Fruit fly (Drosophila melanogaster) whole organism, prepupa: ENCODE measurements around the gene CG1812.

Experiments
- Blimp-1 ChIP-seq: fragments of 200-800 bp; sonication (Bioruptor generic); optimal IDR thresholded peaks from 3 replicates; lab custom pipeline; 2017; ENCODE audit warnings: missing biosample characterization, missing genetic modification characterization, mild to moderate bottlenecking, moderate library complexity, missing genetic modification reagents
- CG10631 ChIP-seq: fragments of 200-800 bp; sonication (Bioruptor generic); optimal IDR thresholded peaks from 2 replicates; lab custom pipeline; 2016; ENCODE audit warnings: missing biosample characterization, missing genetic modification characterization
- CG10669 ChIP-seq: fragments of 200-800 bp; sonication (Bioruptor generic); optimal IDR thresholded peaks from 3 replicates; lab custom pipeline; 2018; ENCODE audit warnings: missing biosample characterization, mild to moderate bottlenecking, missing genetic modification characterization, moderate library complexity
- CG11762 ChIP-seq: fragments of 200-800 bp; sonication (Bioruptor generic); optimal IDR thresholded peaks from 3 replicates; lab custom pipeline; 2016; ENCODE audit warnings: missing biosample characterization, missing genetic modification characterization; ENCODE audit not compliant: insufficient read depth
- CG11902 ChIP-seq: fragments of 200-800 bp; sonication (Bioruptor generic); optimal IDR thresholded peaks from 3 replicates; lab custom pipeline; 2016; ENCODE audit warnings: missing biosample characterization, missing genetic modification characterization
- CG1621 ChIP-seq: fragments of 200-800 bp; sonication (Bioruptor generic); optimal IDR thresholded peaks from 3 replicates; lab custom pipeline; 2018; ENCODE audit warnings: missing biosample characterization, mild to moderate bottlenecking, missing genetic modification characterization
- CG16779 ChIP-seq: fragments of 200-800 bp; sonication (Bioruptor generic); optimal IDR thresholded peaks from 3 replicates; lab custom pipeline; 2017; ENCODE audit warnings: missing biosample characterization, mild to moderate bottlenecking, missing genetic modification characterization
- CG31627 ChIP-seq: fragments of 200-800 bp; sonication (Bioruptor generic); optimal IDR thresholded peaks from 3 replicates; lab custom pipeline; 2016; ENCODE audit warnings: missing biosample characterization, missing genetic modification characterization
- CG32006 ChIP-seq: fragments of 200-800 bp; sonication (Bioruptor generic); optimal IDR thresholded peaks from 3 replicates; lab custom pipeline; 2017; ENCODE audit warnings: missing biosample characterization, mild to moderate bottlenecking, missing genetic modification characterization
- CG34406 ChIP-seq: fragments of 200-800 bp; sonication (Bioruptor generic); optimal IDR thresholded peaks from 3 replicates; lab custom pipeline; 2016; ENCODE audit warnings: missing biosample characterization, missing genetic modification characterization
- CG3919 ChIP-seq: fragments of 200-800 bp; sonication (Bioruptor generic); optimal IDR thresholded peaks from 3 replicates; lab custom pipeline; 2016; ENCODE audit warnings: missing biosample characterization, missing genetic modification characterization
- CG6163 ChIP-seq: fragments of 200-800 bp; sonication (Bioruptor generic); IDR thresholded peaks from 3 replicates; pipeline ENCODE4 v1.3.6; 2022; ENCODE audit warnings: missing biosample characterization, missing genetic modification characterization
- CG6276 ChIP-seq: fragments of 200-800 bp; sonication (Bioruptor generic); optimal IDR thresholded peaks from 2 replicates; lab custom pipeline; 2017; ENCODE audit warnings: missing biosample characterization, mild to moderate bottlenecking, missing genetic modification characterization
- CG6854 ChIP-seq: fragments of 200-800 bp; sonication (Bioruptor generic); optimal IDR thresholded peaks from 2 replicates; lab custom pipeline; 2017; ENCODE audit warnings: missing biosample characterization, mild to moderate bottlenecking, missing genetic modification characterization
- CG7368 ChIP-seq: fragments of 200-800 bp; sonication (Bioruptor generic); optimal IDR thresholded peaks from 3 replicates; lab custom pipeline; 2016; ENCODE audit warnings: missing biosample characterization, missing genetic modification characterization
- CG8119 ChIP-seq: fragments of 200-800 bp; sonication (Bioruptor generic); IDR thresholded peaks from 3 replicates; pipeline ENCODE4 v1.3.6; 2022; ENCODE audit warnings: missing biosample characterization, missing genetic modification characterization
- CG8632 ChIP-seq: fragments of 200-800 bp; sonication (Bioruptor generic); optimal IDR thresholded peaks from 3 replicates; lab custom pipeline; 2016; ENCODE audit warnings: missing biosample characterization, missing genetic modification characterization
- Eip75B ChIP-seq: fragments of 200-800 bp; sonication (Bioruptor generic); optimal IDR thresholded peaks from 3 replicates; lab custom pipeline; 2016; ENCODE audit warnings: missing biosample characterization, missing genetic modification characterization
- Eip78C ChIP-seq: fragments of 200-800 bp; sonication (Bioruptor generic); peaks from one replicate; lab custom pipeline; 2016; ENCODE audit warnings: missing biosample characterization, missing genetic modification characterization
- Eip93F ChIP-seq: fragments of 200-800 bp; sonication (Bioruptor generic); optimal IDR thresholded peaks from 2 replicates; lab custom pipeline; 2016; ENCODE audit warnings: missing biosample characterization, mild to moderate bottlenecking, missing genetic modification characterization
- Ets96B ChIP-seq: fragments of 200-800 bp; optimal IDR thresholded peaks from 2 replicates; lab custom pipeline; 2019; ENCODE audit warnings: missing biosample characterization, mild to moderate bottlenecking, missing genetic modification characterization, moderate library complexity
- Gug ChIP-seq: fragments of 200-800 bp; sonication (Bioruptor generic); IDR thresholded peaks from 2 replicates; pipeline ENCODE4 v1.3.6; 2022; ENCODE audit warnings: missing biosample characterization, missing genetic modification characterization
- Hr38 ChIP-seq: sonication (Bioruptor generic); optimal IDR thresholded peaks from 2 replicates; lab custom pipeline; 2016; ENCODE audit warnings: missing biosample characterization, missing genetic modification characterization
- Hr39 ChIP-seq: fragments of 200-800 bp; sonication (Bioruptor generic); optimal IDR thresholded peaks from 2 replicates; lab custom pipeline; 2016; ENCODE audit warnings: missing biosample characterization, missing genetic modification characterization
- Hr4 ChIP-seq: fragments of 200-800 bp; sonication (Bioruptor generic); optimal IDR thresholded peaks from 3 replicates; lab custom pipeline; 2016; ENCODE audit warnings: missing biosample characterization, missing genetic modification characterization
- Lpt ChIP-seq: fragments of 200-800 bp; sonication (Bioruptor generic); optimal IDR thresholded peaks from 3 replicates; lab custom pipeline; 2016; ENCODE audit warnings: missing biosample characterization, missing genetic modification characterization
- OdsH ChIP-seq: fragments of 200-800 bp; sonication (Bioruptor generic); optimal IDR thresholded peaks from 3 replicates; lab custom pipeline; 2016; ENCODE audit warnings: missing biosample characterization, missing genetic modification characterization
- Smox ChIP-seq: fragments of 200-800 bp; sonication (Bioruptor generic); optimal IDR thresholded peaks from 3 replicates; lab custom pipeline; 2016; ENCODE audit warnings: missing biosample characterization, missing genetic modification characterization
- Sox102F ChIP-seq: fragments of 200-800 bp; sonication (Bioruptor generic); optimal IDR thresholded peaks from 2 replicates; lab custom pipeline; 2016; ENCODE audit warnings: missing biosample characterization, mild to moderate bottlenecking, missing genetic modification characterization
- Sox14 ChIP-seq: fragments of 200-800 bp; sonication (Bioruptor generic); optimal IDR thresholded peaks from 3 replicates; lab custom pipeline; 2016; ENCODE audit warnings: missing biosample characterization, missing genetic modification characterization
- Sox15 ChIP-seq: fragments of 200-800 bp; sonication (Bioruptor generic); optimal IDR thresholded peaks from 3 replicates; lab custom pipeline; 2016; ENCODE audit warnings: missing biosample characterization, missing genetic modification characterization
- achi ChIP-seq: fragments of 200-800 bp; sonication (Bioruptor generic); optimal IDR thresholded peaks from 3 replicates; lab custom pipeline; 2016; ENCODE audit warnings: missing biosample characterization, missing genetic modification characterization
- acj6 ChIP-seq: fragments of 200-800 bp; sonication (Bioruptor generic); optimal IDR thresholded peaks from 3 replicates; lab custom pipeline; 2016; ENCODE audit warnings: missing biosample characterization, missing genetic modification characterization
- cyc ChIP-seq: fragments of 200-800 bp; sonication (Bioruptor generic); optimal IDR thresholded peaks from 3 replicates; lab custom pipeline; 2016; ENCODE audit warnings: missing biosample characterization, missing genetic modification characterization
- dac ChIP-seq: fragments of 200-800 bp; sonication (Bioruptor generic); optimal IDR thresholded peaks from 2 replicates; lab custom pipeline; 2017; ENCODE audit warnings: missing biosample characterization, mild to moderate bottlenecking, missing genetic modification characterization
- esn ChIP-seq: fragments of 200-800 bp; sonication (Bioruptor generic); optimal IDR thresholded peaks from 2 replicates; lab custom pipeline; 2016; ENCODE audit warnings: missing biosample characterization, mild to moderate bottlenecking, missing genetic modification characterization, moderate library complexity
- fd59A ChIP-seq: fragments of 200-800 bp; sonication (Bioruptor generic); optimal IDR thresholded peaks from 2 replicates; lab custom pipeline; 2017; ENCODE audit warnings: missing biosample characterization, mild to moderate bottlenecking, missing genetic modification characterization, missing genetic modification reagents
- fd85E ChIP-seq: fragments of 200-800 bp; sonication (Bioruptor generic); optimal IDR thresholded peaks from 3 replicates; lab custom pipeline; 2016; ENCODE audit warnings: missing biosample characterization, missing genetic modification characterization
- fkh ChIP-seq: fragments of 200-800 bp; sonication (Bioruptor generic); optimal IDR thresholded peaks from 3 replicates; lab custom pipeline; 2017; ENCODE audit warnings: missing biosample characterization, mild to moderate bottlenecking, missing genetic modification characterization, moderate library complexity
- net ChIP-seq: fragments of 200-800 bp; sonication (Bioruptor generic); optimal IDR thresholded peaks from 3 replicates; lab custom pipeline; 2016; ENCODE audit warnings: missing biosample characterization, missing genetic modification characterization
- pdm3 ChIP-seq: fragments of 200-800 bp; sonication (Bioruptor generic); optimal IDR thresholded peaks from 3 replicates; lab custom pipeline; 2016; ENCODE audit warnings: missing biosample characterization, missing genetic modification characterization
- spab ChIP-seq: fragments of 200-800 bp; sonication (Bioruptor generic); optimal IDR thresholded peaks from 2 replicates; lab custom pipeline; 2017; ENCODE audit warnings: missing biosample characterization, mild to moderate bottlenecking, missing genetic modification characterization, missing genetic modification reagents
- ss ChIP-seq, 2 experiments: fragments of 200-800 bp; sonication (Bioruptor generic); optimal IDR thresholded peaks; 2 replicates in 1 of 2; 3 replicates in 1 of 2; lab custom pipeline; 2017 to 2018; ENCODE audit warnings: mild to moderate bottlenecking in 2 of 2, missing biosample characterization in 2 of 2, missing genetic modification characterization in 2 of 2, moderate library complexity in 1 of 2
- svp ChIP-seq: fragments of 200-800 bp; sonication (Bioruptor generic); peaks from one replicate; lab custom pipeline; 2016; ENCODE audit warnings: missing biosample characterization, missing genetic modification characterization
- topi ChIP-seq: fragments of 200-800 bp; sonication (Bioruptor generic); optimal IDR thresholded peaks from 3 replicates; lab custom pipeline; 2016; ENCODE audit warnings: missing biosample characterization, missing genetic modification characterization
- vri ChIP-seq: fragments of 200-800 bp; sonication (Bioruptor generic); optimal IDR thresholded peaks from 3 replicates; lab custom pipeline; 2016; ENCODE audit warnings: missing biosample characterization, mild to moderate bottlenecking, missing genetic modification characterization

Gene CG1812

dm6 chrX:20480382-20480781, 31.0 kb upstream of the CG1812 start (continued):
- TF ChIP-seq Hr39 (GFP tag; lab: Kevin White, UChicago) = peak; percentile 83
- no peak for TF ChIP-seq Blimp-1 (GFP tag; lab: Kevin White, UChicago)
- no peak for TF ChIP-seq CG16779 (tag; lab: Kevin White, UChicago)
- peak; percentile 61 for TF ChIP-seq Sox15
- TF ChIP-seq CG7368 = peak; percentile 67
- TF ChIP-seq OdsH (GFP tag; lab: Kevin White, UChicago) = peak; percentile 80
- TF ChIP-seq CG6163 (GFP tag; lab: Robert Waterston, UW) = peak; percentile 87
- TF ChIP-seq CG8632 (GFP tag; lab: Kevin White, UChicago) = peak; percentile 73
- peak; percentile 48 for TF ChIP-seq CG11902 (GFP tag; lab: Kevin White, UChicago)
- TF ChIP-seq CG3919 (GFP tag; lab: Kevin White, UChicago) = no peak
- peak; percentile 74 for TF ChIP-seq Lpt (GFP tag; lab: Kevin White, UChicago)
- TF ChIP-seq Gug (GFP tag; lab: Robert Waterston, UW) = peak; percentile 39; the same call in 1 of the 2 replicates
- TF ChIP-seq CG34406 (GFP tag; lab: Kevin White, UChicago) = peak; percentile 75
- TF ChIP-seq Eip78C = peak; percentile 87
- TF ChIP-seq Smox = peak; percentile 79
- TF ChIP-seq Sox102F (GFP tag; lab: Kevin White, UChicago) = peak; percentile 84
- TF ChIP-seq CG10669 = no peak
- TF ChIP-seq dac (GFP tag; lab: Kevin White, UChicago) = peak; percentile 71
- peak; percentile 19 for TF ChIP-seq fd59A (GFP tag; lab: Kevin White, UChicago)
- TF ChIP-seq esn (GFP tag; lab: Kevin White, UChicago) = peak; percentile 79
- TF ChIP-seq Hr38 = no peak
- TF ChIP-seq Hr4 (GFP tag; lab: Kevin White, UChicago) = peak; percentile 84
- TF ChIP-seq ss (GFP tag; optimal IDR thresholded peaks at IDR 0.05; lab: Kevin White, UChicago) = no peak
- TF ChIP-seq Eip75B (GFP tag; lab: Kevin White, UChicago) = no peak

- TF ChIP-seq vri (GFP tag; lab: Kevin White, UChicago) = peak; percentile 65
- no peak for TF ChIP-seq CG11762 (GFP tag; lab: Kevin White, UChicago)
- peak; percentile 84 for TF ChIP-seq svp (GFP tag; lab: Kevin White, UChicago)
- TF ChIP-seq fkh (GFP tag; lab: Kevin White, UChicago) = peak; percentile 44
- no peak for TF ChIP-seq Eip75B (GFP tag; lab: Kevin White, UChicago)
- TF ChIP-seq Smox = no peak
- TF ChIP-seq pdm3 (GFP tag; lab: Kevin White, UChicago) = no peak
- TF ChIP-seq CG6854 = no peak
- no peak for TF ChIP-seq Lpt (GFP tag; lab: Kevin White, UChicago)
- no peak for TF ChIP-seq CG6276 (GFP tag; lab: Kevin White, UChicago)
- no peak for TF ChIP-seq fd85E
- peak; percentile 84 for TF ChIP-seq Eip93F
- no peak for TF ChIP-seq Hr4 (GFP tag; lab: Kevin White, UChicago)
- TF ChIP-seq Eip78C = peak; percentile 58
- no peak for TF ChIP-seq cyc (GFP tag; lab: Kevin White, UChicago)
- no peak for TF ChIP-seq Hr38
- no peak for TF ChIP-seq CG8632 (GFP tag; lab: Kevin White, UChicago)
- TF ChIP-seq Ets96B = no peak
Observed at dm6 chrX:20481404-20481803, 29.9 kb upstream of the CG1812 start.

- TF ChIP-seq CG31627 (GFP tag; lab: Kevin White, UChicago) (peak; percentile 22), CG11902 (GFP tag; lab: Kevin White, UChicago) (peak; percentile 36), Sox14 (GFP tag; lab: Kevin White, UChicago) (peak; percentile 32), CG10669 (peak; percentile 58), OdsH (GFP tag; lab: Kevin White, UChicago) (peak; percentile 41), net (GFP tag; lab: Kevin White, UChicago) (peak; percentile 38), Eip75B (GFP tag; lab: Kevin White, UChicago) (peak; percentile 30), CG6276 (GFP tag; lab: Kevin White, UChicago) (peak; percentile 45), pdm3 (GFP tag; lab: Kevin White, UChicago) (peak; percentile 54), CG8119 (peak; percentile 69), Sox102F (GFP tag; lab: Kevin White, UChicago) (peak; percentile 24), svp (GFP tag; lab: Kevin White, UChicago) (peak; percentile 58), topi (GFP tag; lab: Kevin White, UChicago) (peak; percentile 41), CG32006 (peak; percentile 68), achi (peak; percentile 55), acj6 (GFP tag; lab: Kevin White, UChicago) (peak; percentile 59), CG1621 (tag; lab: Kevin White, UChicago) (no peak), CG10631 (GFP tag; lab: Kevin White, UChicago) (peak; percentile 63), Smox (peak; percentile 43), cyc (GFP tag; lab: Kevin White, UChicago) (peak; percentile 21), dac (GFP tag; lab: Kevin White, UChicago) (no peak), spab (GFP tag; lab: Kevin White, UChicago) (peak; percentile 38)
Observed at dm6 chrX:20482790-20483564, 28.4 kb upstream of the CG1812 start.
